Worm (Caenorhabditis elegans): Measurements from ENCODE around the gene F56A8.4.
A peak's percentile ranks its signal among the peaks of the same experiment; 100 is the strongest.

F56A8.4 gene

ce11 chrIII:13301983-13302382 lies 38.9 kb downstream of the F56A8.4 start:
- TF ChIP-seq zfh-2 (GFP tag; conservative IDR thresholded peaks at IDR 0.05) (peak; percentile 69), Y56A3A.18 (GFP tag; IDR thresholded peaks at IDR 0.05) (no peak)

- TF ChIP-seq xnd-1 (tag; optimal IDR thresholded peaks at IDR 0.05) (no peak), unc-130 (GFP tag; optimal IDR thresholded peaks at IDR 0.05) (no peak), chd-7 (tag; optimal IDR thresholded peaks at IDR 0.05) (no peak), D2030.7 (GFP tag; IDR thresholded peaks at IDR 0.05) (0 out of 2 replicates have a peak, but pooled peaks have one; percentile 43), lsl-1 (GFP tag; optimal IDR thresholded peaks at IDR 0.05) (peak; percentile 2), Y95B8A.8 (GFP tag; IDR thresholded peaks at IDR 0.05) (0 out of 2 replicates have a peak, but pooled peaks have one; percentile 59), C17E4.6 (GFP tag; IDR thresholded peaks at IDR 0.05) (no peak), snpc-1.3 (tag; optimal IDR thresholded peaks at IDR 0.05; ENCODE audit: insufficient read depth) (peak; percentile 48), T26A5.8 (tag; optimal IDR thresholded peaks at IDR 0.05) (no peak), Y56A3A.18 (GFP tag; IDR thresholded peaks at IDR 0.05) (no peak), B0019.2 (GFP tag; conservative IDR thresholded peaks at IDR 0.05) (no peak), lin-35 (GFP tag; optimal IDR thresholded peaks at IDR 0.05) (no peak), F37B4.10 (GFP tag; IDR thresholded peaks at IDR 0.05) (no peak), dpff-1 (tag; optimal IDR thresholded peaks at IDR 0.05) (no peak), ama-1 (optimal IDR thresholded peaks at IDR 0.05) (no peak), ama-1 (GFP tag; optimal IDR thresholded peaks at IDR 0.05) (peak in 1 of 2 experiments; percentile 51), tbp1 (GFP tag; optimal IDR thresholded peaks at IDR 0.05) (peak; percentile 6), attf-6 (GFP tag; IDR thresholded peaks at IDR 0.05) (peak; percentile 53), nhr-90 (tag; optimal IDR thresholded peaks at IDR 0.05) (no peak), cebp-1 (GFP tag; IDR thresholded peaks at IDR 0.05) (no peak), cebp-1 (tag; optimal IDR thresholded peaks at IDR 0.05) (peak; percentile 6), repo-1 (tag; optimal IDR thresholded peaks at IDR 0.05) (no peak), pha-4 (tag; optimal IDR thresholded peaks at IDR 0.05) (no peak), ztf-18 (tag; optimal IDR thresholded peaks at IDR 0.05) (no peak), aptf-3 (GFP tag; IDR thresholded peaks at IDR 0.05) (no peak), B0035.1 (tag; optimal IDR thresholded peaks at IDR 0.05) (no peak), F22D6.2 (tag; optimal IDR thresholded peaks at IDR 0.05) (no peak), ztf-25 (GFP tag; IDR thresholded peaks at IDR 0.05) (0 out of 2 replicates have a peak, but pooled peaks have one; percentile 23), F33H1.4 (GFP tag; IDR thresholded peaks at IDR 0.05) (0 out of 2 replicates have a peak, but pooled peaks have one; percentile 7), him-1 (tag; optimal IDR thresholded peaks at IDR 0.05) (peak; percentile 14), madf-3 (GFP tag; IDR thresholded peaks at IDR 0.05) (no peak), hmg-1.2 (GFP tag; IDR thresholded peaks at IDR 0.05) (0 out of 2 replicates have a peak, but pooled peaks have one; percentile 4), dox-1 (GFP tag; IDR thresholded peaks at IDR 0.05) (peak; percentile 9; the same call in 1 of the 2 replicates), K11D2.4 (GFP tag; IDR thresholded peaks at IDR 0.05) (no peak), hrde-1 (tag; optimal IDR thresholded peaks at IDR 0.05; ENCODE audit: borderline replicate concordance) (peak; percentile 81), ceh-91 (GFP tag; IDR thresholded peaks at IDR 0.05) (no peak), tlf-1 (GFP tag; optimal IDR thresholded peaks at IDR 0.05) (peak; percentile 49), lin-26 (GFP tag; IDR thresholded peaks at IDR 0.05) (peak; percentile 21; the same call in 1 of the 2 replicates), F23B12.7 (tag; optimal IDR thresholded peaks at IDR 0.05; ENCODE audit: insufficient read depth) (no peak), zfh-2 (GFP tag; conservative IDR thresholded peaks at IDR 0.05) (no peak), lin-54 (GFP tag; optimal IDR thresholded peaks at IDR 0.05) (peak; percentile 10), let-526 (GFP tag; IDR thresholded peaks at IDR 0.05) (no peak), hsf-1 (GFP tag; IDR thresholded peaks at IDR 0.05) (peak; percentile 13; the same call in 1 of the 2 replicates), F52B5.7 (tag; optimal IDR thresholded peaks at IDR 0.05) (no peak), efl-1 (GFP tag; optimal IDR thresholded peaks at IDR 0.05) (peak; percentile 7), Y53G8AR.9 (GFP tag; conservative IDR thresholded peaks at IDR 0.05) (peak; percentile 67), athp-1 (tag; optimal IDR thresholded peaks at IDR 0.05) (no peak)
Observed at ce11 chrIII:13302578-13302977, 39.5 kb downstream of the F56A8.4 start.
